Worm (Caenorhabditis elegans) whole organism, L4/young adult: ENCODE results near the gene srf-3.
"Not testable (repeated sequence)": the region's sequence is repeated elsewhere in the genome, so short reads cannot be mapped to it uniquely, and the experiment has no call there.

ENCODE experiments used
- W03F9.2 ChIP-seq: fragments of 150-350 bp; optimal IDR thresholded peaks from 2 replicates; lab custom pipeline; 2014; ENCODE audit warnings: missing biosample characterization, missing genetic modification characterization
- dao-5 ChIP-seq: sonication (generic microtip); optimal IDR thresholded peaks from 2 replicates; lab custom pipeline; 2016; ENCODE audit warnings: missing genotype, missing genetic modification characterization, moderate library complexity, missing compliant biosample characterization
- him-1 ChIP-seq: sonication (generic microtip); optimal IDR thresholded peaks from 2 replicates; lab custom pipeline; 2016; ENCODE audit warnings: missing genotype, missing genetic modification reagents, missing genetic modification characterization, missing compliant biosample characterization

Gene srf-3

ce11 chrIV:12840873-12841272, 8.4 kb upstream of the srf-3 start:
- TF ChIP-seq him-1 (no peak), W03F9.2 (tag; lab: Kevin White, UChicago) (no peak), dao-5 (tag; lab: Kevin White, UChicago) (no peak)

DNA sequence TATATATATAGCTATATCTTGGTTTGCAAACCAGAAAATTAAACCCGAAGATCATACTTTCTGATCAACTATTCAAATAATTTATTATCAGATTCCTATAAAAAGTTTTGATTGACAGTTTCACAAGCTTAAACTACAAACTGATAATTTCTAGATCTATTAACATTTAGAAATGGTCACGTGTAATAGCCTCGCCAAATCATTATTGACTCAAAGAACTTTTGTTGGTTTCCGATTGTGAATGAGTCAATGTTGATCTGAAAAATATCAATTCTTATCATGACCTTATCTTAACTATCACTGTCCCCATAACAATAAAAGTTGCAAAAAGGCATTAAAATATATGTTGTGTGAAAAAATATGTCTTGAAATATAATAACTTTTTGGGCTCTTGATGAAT, 7.2 kb upstream of the srf-3 start:
- no peak for TF ChIP-seq him-1
- no peak for TF ChIP-seq W03F9.2 (tag; lab: Kevin White, UChicago)
- no peak for TF ChIP-seq dao-5 (tag; lab: Kevin White, UChicago)

ce11 chrIV:12842895-12843294, 6.4 kb upstream of the srf-3 start:
- TF ChIP-seq dao-5 (tag; lab: Kevin White, UChicago) (no peak), him-1 (no peak), W03F9.2 (tag; lab: Kevin White, UChicago) (no peak)

- TF ChIP-seq W03F9.2 (tag; lab: Kevin White, UChicago), result no peak
- no peak for TF ChIP-seq dao-5 (tag; lab: Kevin White, UChicago)
- TF ChIP-seq him-1, result no peak
Observed at ce11 chrIV:12845596-12845995, 3.7 kb upstream of the srf-3 start, which contains the start of gene txt-19. TSS of gene txt-19 (plus strand) at chrIV:12845899.

DNA sequence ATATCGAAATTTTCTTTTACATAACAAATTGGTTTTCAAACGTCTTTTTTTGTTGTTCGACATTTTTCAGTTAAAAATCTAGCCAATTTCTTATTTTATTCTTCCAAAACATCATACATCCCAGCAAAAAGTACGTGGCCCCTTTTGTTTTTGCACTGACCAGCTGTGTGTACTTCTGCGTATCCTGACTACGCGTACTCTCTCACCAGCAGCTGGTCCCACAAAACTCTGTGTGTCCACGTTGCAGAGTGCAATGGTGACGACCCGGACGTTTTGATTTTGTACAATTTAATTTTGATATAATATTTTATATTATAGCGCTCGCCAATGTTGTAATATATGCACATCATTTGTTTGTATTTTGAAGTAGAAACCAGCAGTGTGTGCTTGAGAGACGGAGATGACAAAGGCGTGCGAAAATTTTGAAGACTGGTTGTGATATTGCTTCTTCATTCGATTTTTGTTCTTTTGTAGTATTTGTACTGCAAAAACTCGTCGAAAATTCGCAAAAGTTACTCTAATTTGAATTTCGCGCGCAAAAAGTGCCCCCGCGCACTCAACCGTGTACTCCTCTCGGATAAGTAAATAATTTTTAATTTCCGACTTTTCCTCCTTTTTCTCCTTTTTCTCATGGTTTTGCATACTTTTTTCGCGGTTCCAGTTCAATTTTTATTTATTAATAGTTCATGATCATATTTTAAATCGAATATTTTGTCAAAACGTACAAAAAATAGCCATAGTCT, 5.2 kb downstream of the srf-3 start:
- no peak for TF ChIP-seq W03F9.2 (tag; lab: Kevin White, UChicago)

DNA sequence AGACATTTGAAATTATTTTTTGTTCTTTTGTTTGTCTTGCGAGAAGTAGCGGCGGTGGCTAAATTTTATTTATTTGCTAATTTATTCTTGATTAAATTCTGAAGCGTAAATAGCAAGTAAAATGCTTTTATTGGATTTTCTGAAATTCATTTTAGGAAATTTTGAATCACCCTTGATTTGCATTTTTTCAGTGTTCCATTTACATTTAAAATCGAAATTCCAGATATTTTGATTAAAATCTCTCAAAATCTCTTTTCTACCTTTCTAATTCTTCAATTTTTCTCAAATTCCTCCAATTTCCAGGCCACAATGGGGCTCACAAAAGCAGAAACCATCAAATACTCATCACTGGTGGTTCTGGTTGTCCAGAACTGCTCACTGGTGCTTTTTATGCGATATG, 5.9 kb downstream of the srf-3 start, which contains the start of gene nstp-5:
Gene nstp-5 (plus strand): TSS at position 301 of the 400 bp plus-strand sequence.
- TF ChIP-seq dao-5 (tag; lab: Kevin White, UChicago) (no peak), W03F9.2 (tag; lab: Kevin White, UChicago) (no peak), him-1 (no peak)

- no peak for TF ChIP-seq him-1
- no peak for TF ChIP-seq dao-5 (tag; lab: Kevin White, UChicago)
- TF ChIP-seq W03F9.2 (tag; lab: Kevin White, UChicago), result no peak
Observed at ce11 chrIV:12859797-12860196, 10.5 kb downstream of the srf-3 start, which contains the start of gene gcy-18. TSS of gene gcy-18 (plus strand) at chrIV:12860097.

DNA sequence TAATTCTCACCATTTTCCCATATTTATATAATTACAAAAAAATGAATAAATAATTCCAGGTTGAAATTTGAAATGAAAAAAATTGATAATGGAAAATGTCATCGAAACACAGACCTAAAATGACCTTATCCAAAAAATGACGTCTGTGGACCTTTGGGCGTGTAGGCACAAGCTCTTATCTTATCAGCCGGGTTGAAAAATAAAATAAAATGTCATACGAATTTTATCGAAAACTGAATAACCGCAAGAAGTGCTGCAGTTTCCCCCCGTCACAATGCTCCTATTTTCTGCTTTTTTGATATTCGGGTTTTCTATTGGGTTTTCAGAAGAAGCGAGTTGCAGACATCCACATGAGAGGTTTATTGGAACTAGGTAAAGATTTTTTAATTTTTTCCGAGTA, 16.6 kb downstream of the srf-3 start, which contains the start of gene clec-186:
Gene clec-186 (plus strand): TSS at position 226 of the 400 bp plus-strand sequence.
- TF ChIP-seq W03F9.2 (tag; lab: Kevin White, UChicago) (no peak), dao-5 (tag; lab: Kevin White, UChicago) (no peak), him-1 (no peak)

DNA sequence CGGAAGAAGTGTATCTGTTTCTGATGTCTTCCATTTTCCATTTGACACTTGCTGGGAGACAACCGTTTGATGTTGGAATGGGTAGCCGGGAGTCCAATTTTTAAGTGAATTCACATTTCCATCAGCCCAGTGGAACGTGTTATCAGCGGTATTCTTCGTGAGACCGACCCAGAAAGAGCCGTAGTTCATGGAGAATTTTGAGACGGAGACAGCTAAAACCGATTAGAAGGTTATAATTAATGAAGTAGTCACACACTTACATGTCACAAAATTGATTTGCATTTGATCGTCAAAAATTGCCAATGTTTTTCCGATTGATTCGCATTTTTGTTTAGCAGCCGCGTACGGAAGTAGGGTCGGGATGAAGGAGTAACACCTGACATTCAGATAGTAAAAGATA, 20.1 kb downstream of the srf-3 start:
- TF ChIP-seq dao-5 (tag; lab: Kevin White, UChicago), result no peak
- TF ChIP-seq W03F9.2 (tag; lab: Kevin White, UChicago), result no peak
- TF ChIP-seq him-1, result no peak

DNA sequence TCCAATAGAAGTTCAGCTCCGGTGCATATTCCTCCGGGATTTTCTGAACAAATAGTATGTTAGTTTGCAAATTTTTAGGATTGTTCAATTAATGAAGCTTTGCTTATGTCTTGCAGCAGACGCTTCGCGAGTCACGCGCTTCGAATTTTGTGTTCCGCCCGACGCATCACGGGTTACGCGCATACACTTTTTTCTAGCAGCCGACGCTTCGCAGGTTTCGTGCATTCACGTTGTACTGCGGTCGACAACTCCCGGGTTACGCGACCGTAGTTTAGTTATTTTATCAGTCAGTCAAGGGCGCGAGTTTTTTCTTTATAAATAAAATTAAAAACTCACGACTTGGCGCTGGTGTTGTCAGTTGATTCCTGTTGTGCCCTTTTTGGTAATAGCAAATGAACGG, 20.5 kb downstream of the srf-3 start:
- no peak for TF ChIP-seq him-1
- TF ChIP-seq W03F9.2 (tag; lab: Kevin White, UChicago), result no peak
- no peak for TF ChIP-seq dao-5 (tag; lab: Kevin White, UChicago)

- TF ChIP-seq dao-5 (tag; lab: Kevin White, UChicago), result no peak
Observed at ce11 chrIV:12870315-12870714, 21.0 kb downstream of the srf-3 start.

- TF ChIP-seq W03F9.2 (tag; lab: Kevin White, UChicago) (no peak), dao-5 (tag; lab: Kevin White, UChicago) (no peak), him-1 (no peak)
Observed at ce11 chrIV:12871445-12871947, 22.2 kb downstream of the srf-3 start, which contains the start of gene clec-187. TSS of gene clec-187 (minus strand) at chrIV:12871495.

- not testable (repeated sequence) for TF ChIP-seq dao-5 (tag; lab: Kevin White, UChicago); him-1; W03F9.2 (tag; lab: Kevin White, UChicago)
Observed at ce11 chrIV:12875260-12875659, 25.9 kb downstream of the srf-3 start, which contains the start of gene ZK896.1. TSS of gene ZK896.1 (minus strand) at chrIV:12875360.

DNA sequence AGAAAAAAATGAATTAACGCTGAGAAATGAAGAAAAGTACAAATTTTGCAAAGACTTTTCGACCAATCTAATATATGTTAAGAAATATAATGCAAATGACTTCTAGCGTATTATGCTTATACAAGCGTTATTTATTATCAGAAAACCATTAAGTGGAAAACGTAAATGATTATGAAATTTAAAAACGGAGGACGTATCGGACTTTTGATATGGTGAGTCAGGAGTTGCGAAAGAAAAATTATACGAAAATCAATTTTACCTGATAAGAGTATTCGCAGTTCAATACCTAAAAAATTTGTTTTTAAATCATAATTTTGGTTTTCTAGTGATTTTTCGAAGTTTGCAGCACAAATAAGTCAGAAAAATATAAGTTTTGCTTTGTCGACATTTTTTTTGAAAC, 27.2 kb downstream of the srf-3 start:
- TF ChIP-seq W03F9.2 (tag; lab: Kevin White, UChicago), result no peak
- TF ChIP-seq him-1, result no peak

- TF ChIP-seq W03F9.2 (tag; lab: Kevin White, UChicago), result no peak
- TF ChIP-seq him-1, result no peak
- TF ChIP-seq dao-5 (tag; lab: Kevin White, UChicago), result no peak
Observed at ce11 chrIV:12879557-12879956, 30.2 kb downstream of the srf-3 start, which contains the start of gene ZK896.5. TSS of gene ZK896.5 (minus strand) at chrIV:12879645.
